Fruit fly (Drosophila melanogaster): ENCODE results near the gene tefu.

Gene tefu

dm6 chr3R:15213362-15213989, 28.6 kb downstream of the tefu start, which contains the start of the genes CG6654 and CG4210 (continued):
- TF ChIP-seq Doc3 (GFP tag; IDR thresholded peaks at IDR 0.05; ENCODE audit: partially characterized antibody), result peak; percentile 75
- TF ChIP-seq CG7745 (tag; optimal IDR thresholded peaks at IDR 0.05), result no peak
- no peak for TF ChIP-seq sna (GFP tag; IDR thresholded peaks at IDR 0.05; ENCODE audit: partially characterized antibody)
- no peak for TF ChIP-seq Dref (GFP tag; IDR thresholded peaks at IDR 0.05)
- peak; percentile 77 for TF ChIP-seq CG34224 (GFP tag; IDR thresholded peaks at IDR 0.05; ENCODE audit: partially characterized antibody)
- TF ChIP-seq PHDP (tag; optimal IDR thresholded peaks at IDR 0.05), result peak; percentile 8
- peak; percentile 36 for TF ChIP-seq grau (tag; optimal IDR thresholded peaks at IDR 0.05)
- peak; percentile 68 for TF ChIP-seq Scr (GFP tag; IDR thresholded peaks at IDR 0.05; ENCODE audit: partially characterized antibody)
- no peak for TF ChIP-seq CG2875 (GFP tag; optimal IDR thresholded peaks at IDR 0.05)
- TF ChIP-seq chm (GFP tag; IDR thresholded peaks at IDR 0.05), result 0 out of 2 replicates have a peak, but pooled peaks have one; percentile 9
- peak; percentile 33 for TF ChIP-seq gro (GFP tag; optimal IDR thresholded peaks at IDR 0.05)
- TF ChIP-seq Trl (optimal IDR thresholded peaks at IDR 0.05), result no peak
- TF ChIP-seq Trl (GFP tag; optimal IDR thresholded peaks at IDR 0.05), result no peak
- peak; percentile 32 for TF ChIP-seq YL-1 (GFP tag; optimal IDR thresholded peaks at IDR 0.05)
- TF ChIP-seq exex (tag; optimal IDR thresholded peaks at IDR 0.05), result peak; percentile 38
- TF ChIP-seq CG15479 (GFP tag; optimal IDR thresholded peaks at IDR 0.05), result peak; percentile 20
- no peak for TF ChIP-seq CG18764 (GFP tag; optimal IDR thresholded peaks at IDR 0.05)
- peak; percentile 28 for TF ChIP-seq CG4328 (GFP tag; optimal IDR thresholded peaks at IDR 0.05)
- TF ChIP-seq MBD-R2 (GFP tag; IDR thresholded peaks at IDR 0.05), result peak; percentile 52
- TF ChIP-seq CG30020 (tag; optimal IDR thresholded peaks at IDR 0.05), result peak; percentile 47
- peak; percentile 53; the same call in 2 of the 3 replicates for TF ChIP-seq Opbp (GFP tag; IDR thresholded peaks at IDR 0.05; ENCODE audit: partially characterized antibody)
- TF ChIP-seq Adf1 (GFP tag; IDR thresholded peaks at IDR 0.05), result no peak
- TF ChIP-seq run (tag; optimal IDR thresholded peaks at IDR 0.05), result no peak
- TF ChIP-seq lov (optimal IDR thresholded peaks at IDR 0.05), result no peak
- TF ChIP-seq lov (GFP tag; IDR thresholded peaks at IDR 0.05), result no peak
- peak; percentile 21 for TF ChIP-seq Sin3A (optimal IDR thresholded peaks at IDR 0.05)
- peak; percentile 10; the same call in 1 of the 2 replicates for TF ChIP-seq CG32532 (GFP tag; IDR thresholded peaks at IDR 0.05)
- TF ChIP-seq CG13424 (tag; optimal IDR thresholded peaks at IDR 0.05), result peak; percentile 8
- TF ChIP-seq CG11696 (GFP tag; IDR thresholded peaks at IDR 0.05), result no peak
- no peak for TF ChIP-seq toy (GFP tag; IDR thresholded peaks at IDR 0.05)
- TF ChIP-seq Stat92E (GFP tag; optimal IDR thresholded peaks at IDR 0.05), result peak in 1 of 3 experiments; percentile 63
- peak; percentile 38 for TF ChIP-seq CG17829 (tag; optimal IDR thresholded peaks at IDR 0.05)
- TF ChIP-seq CG10267 (tag; optimal IDR thresholded peaks at IDR 0.05), result peak; percentile 58
- no peak for TF ChIP-seq Dip2 (GFP tag; IDR thresholded peaks at IDR 0.05)
- TF ChIP-seq inv (GFP tag; IDR thresholded peaks at IDR 0.05; ENCODE audit: partially characterized antibody), result peak; percentile 37; the same call in 1 of the 2 replicates
- no peak for TF ChIP-seq C15 (GFP tag; IDR thresholded peaks at IDR 0.05)
- TF ChIP-seq lab (GFP tag; optimal IDR thresholded peaks at IDR 0.05), result no peak
- TF ChIP-seq Meics (GFP tag; optimal IDR thresholded peaks at IDR 0.05), result no peak
- TF ChIP-seq eyg (GFP tag; optimal IDR thresholded peaks at IDR 0.05), result no peak
- no peak for TF ChIP-seq CG9437 (GFP tag; optimal IDR thresholded peaks at IDR 0.05)
- peak in 1 of 2 experiments; percentile 63 for TF ChIP-seq Pdp1 (GFP tag; optimal IDR thresholded peaks at IDR 0.05)
- no peak for TF ChIP-seq CrebB (tag; optimal IDR thresholded peaks at IDR 0.05)
- no peak for TF ChIP-seq gt (GFP tag; IDR thresholded peaks at IDR 0.05)
- TF ChIP-seq CG12236 (GFP tag; optimal IDR thresholded peaks at IDR 0.05), result no peak
- TF ChIP-seq slbo (GFP tag; IDR thresholded peaks at IDR 0.05), result no peak
- TF ChIP-seq E2f2 (GFP tag; IDR thresholded peaks at IDR 0.05), result peak; percentile 92
- TF ChIP-seq CG12942 (GFP tag; optimal IDR thresholded peaks at IDR 0.05), result no peak
- peak; percentile 39 for TF ChIP-seq hbn (GFP tag; IDR thresholded peaks at IDR 0.05; ENCODE audit: partially characterized antibody)
- no peak for TF ChIP-seq HmgD (GFP tag; optimal IDR thresholded peaks at IDR 0.05)
- peak; percentile 20 for TF ChIP-seq CG15514 (GFP tag; optimal IDR thresholded peaks at IDR 0.05)

Data from whole organism, embryonic.